Worm (Caenorhabditis elegans) whole organism, midembryonic: Measurements from ENCODE around the gene orc-2.

Experiments
- T22C8.4 ChIP-seq: fragments of 200-800 bp; sonication (Bioruptor generic); IDR thresholded peaks from 2 replicates; pipeline ENCODE4 v1.3.6; 2022; ENCODE audit warnings: missing genetic modification characterization, missing compliant biosample characterization
- cog-1 ChIP-seq: sonication (generic microtip); optimal IDR thresholded peaks from 2 replicates; lab custom pipeline; 2016; ENCODE audit warnings: missing genetic modification characterization, missing compliant biosample characterization
- flt-1 ChIP-seq: fragments of 200-800 bp; sonication (Bioruptor generic); IDR thresholded peaks from 2 replicates; pipeline ENCODE4 v1.3.6; 2022; ENCODE audit warnings: missing genetic modification characterization, missing compliant biosample characterization
- klf-2 ChIP-seq: fragments of 200-800 bp; sonication (Bioruptor generic); conservative IDR thresholded peaks from 2 replicates; pipeline ENCODE4 v1.3.6; 2022; ENCODE audit warnings: missing genetic modification reagents, missing genetic modification characterization, missing compliant biosample characterization
- med-1 ChIP-seq: sonication (generic microtip); optimal IDR thresholded peaks from 2 replicates; lab custom pipeline; 2017; ENCODE audit warnings: missing genetic modification characterization, mild to moderate bottlenecking, missing compliant biosample characterization, antibody characterized with exemption, missing genetic modification reagents; ENCODE audit not compliant: insufficient read depth
- ref-1 ChIP-seq: fragments of 200-800 bp; sonication (Bioruptor generic); conservative IDR thresholded peaks from 2 replicates; pipeline ENCODE4 v1.3.6; 2022; ENCODE audit warnings: missing genetic modification reagents, missing genetic modification characterization, missing compliant biosample characterization
- tab-1 ChIP-seq: fragments of 200-800 bp; sonication (Bioruptor generic); IDR thresholded peaks from 2 replicates; pipeline ENCODE4 v1.3.6; 2022; ENCODE audit warnings: missing genetic modification characterization, missing compliant biosample characterization
- ztf-23 ChIP-seq: fragments of 200-800 bp; sonication (Bioruptor generic); IDR thresholded peaks from 2 replicates; pipeline ENCODE4 v1.3.6; 2022; ENCODE audit warnings: missing genetic modification reagents, missing genetic modification characterization, missing compliant biosample characterization
- ztf-29 ChIP-seq: fragments of 200-800 bp; sonication (Bioruptor generic); IDR thresholded peaks from 2 replicates; pipeline ENCODE4 v1.3.6; 2022; ENCODE audit warnings: missing genetic modification reagents, missing genetic modification characterization, missing compliant biosample characterization

ce11 chrII:10861723-10862486 lies 11.8 kb upstream of the orc-2 start:
- TF ChIP-seq tab-1 (GFP tag; lab: Robert Waterston, UW) (no peak), ztf-23 (GFP tag; lab: Robert Waterston, UW) (no peak), flt-1 (GFP tag; lab: Robert Waterston, UW) (no peak), T22C8.4 (GFP tag; lab: Robert Waterston, UW) (no peak), ztf-29 (no peak), cog-1 (no peak), med-1 (GFP tag; lab: Kevin White, UChicago) (no peak), klf-2 (GFP tag; lab: Robert Waterston, UW) (no peak), ref-1 (no peak)
